Fruit fly (Drosophila melanogaster) whole organism, prepupa: ENCODE data around the gene CG33645.

Experiments used
- Blimp-1 ChIP-seq: fragments of 200-800 bp; sonication (Bioruptor generic); optimal IDR thresholded peaks from 3 replicates; lab custom pipeline; 2017; ENCODE audit warnings: missing biosample characterization, missing genetic modification characterization, mild to moderate bottlenecking, moderate library complexity, missing genetic modification reagents
- CG10631 ChIP-seq: fragments of 200-800 bp; sonication (Bioruptor generic); optimal IDR thresholded peaks from 2 replicates; lab custom pipeline; 2016; ENCODE audit warnings: missing biosample characterization, missing genetic modification characterization
- CG10669 ChIP-seq: fragments of 200-800 bp; sonication (Bioruptor generic); optimal IDR thresholded peaks from 3 replicates; lab custom pipeline; 2018; ENCODE audit warnings: missing biosample characterization, mild to moderate bottlenecking, missing genetic modification characterization, moderate library complexity
- CG11294 ChIP-seq: fragments of 200-800 bp; sonication (Bioruptor generic); IDR thresholded peaks from 2 replicates; pipeline ENCODE4 v1.3.6; 2022; ENCODE audit warnings: missing biosample characterization, missing genetic modification characterization
- CG11762 ChIP-seq: fragments of 200-800 bp; sonication (Bioruptor generic); optimal IDR thresholded peaks from 3 replicates; lab custom pipeline; 2016; ENCODE audit warnings: missing biosample characterization, missing genetic modification characterization; ENCODE audit not compliant: insufficient read depth
- CG11902 ChIP-seq: fragments of 200-800 bp; sonication (Bioruptor generic); optimal IDR thresholded peaks from 3 replicates; lab custom pipeline; 2016; ENCODE audit warnings: missing biosample characterization, missing genetic modification characterization
- CG15336 ChIP-seq: fragments of 200-800 bp; sonication (Bioruptor generic); IDR thresholded peaks from 2 replicates; pipeline ENCODE4 v1.3.6; 2022; ENCODE audit warnings: missing biosample characterization, missing genetic modification characterization
- CG1621 ChIP-seq: fragments of 200-800 bp; sonication (Bioruptor generic); optimal IDR thresholded peaks from 3 replicates; lab custom pipeline; 2018; ENCODE audit warnings: missing biosample characterization, mild to moderate bottlenecking, missing genetic modification characterization
- CG16779 ChIP-seq: fragments of 200-800 bp; sonication (Bioruptor generic); optimal IDR thresholded peaks from 3 replicates; lab custom pipeline; 2017; ENCODE audit warnings: missing biosample characterization, mild to moderate bottlenecking, missing genetic modification characterization
- CG3032 ChIP-seq: fragments of 200-800 bp; optimal IDR thresholded peaks from 2 replicates; lab custom pipeline; 2019; ENCODE audit warnings: missing biosample characterization, mild to moderate bottlenecking, missing genetic modification characterization, moderate library complexity
- CG34406 ChIP-seq: fragments of 200-800 bp; sonication (Bioruptor generic); optimal IDR thresholded peaks from 3 replicates; lab custom pipeline; 2016; ENCODE audit warnings: missing biosample characterization, missing genetic modification characterization
- CG3919 ChIP-seq: fragments of 200-800 bp; sonication (Bioruptor generic); optimal IDR thresholded peaks from 3 replicates; lab custom pipeline; 2016; ENCODE audit warnings: missing biosample characterization, missing genetic modification characterization
- CG4318 ChIP-seq: fragments of 200-800 bp; sonication (Bioruptor generic); optimal IDR thresholded peaks from 3 replicates; lab custom pipeline; 2017; ENCODE audit warnings: missing biosample characterization, mild to moderate bottlenecking, missing genetic modification characterization
- CG6163 ChIP-seq: fragments of 200-800 bp; sonication (Bioruptor generic); IDR thresholded peaks from 3 replicates; pipeline ENCODE4 v1.3.6; 2022; ENCODE audit warnings: missing biosample characterization, missing genetic modification characterization
- CG6276 ChIP-seq: fragments of 200-800 bp; sonication (Bioruptor generic); optimal IDR thresholded peaks from 2 replicates; lab custom pipeline; 2017; ENCODE audit warnings: missing biosample characterization, mild to moderate bottlenecking, missing genetic modification characterization
- CG6808 ChIP-seq: fragments of 200-800 bp; sonication (Bioruptor generic); optimal IDR thresholded peaks from 3 replicates; lab custom pipeline; 2017; ENCODE audit warnings: missing biosample characterization, missing genetic modification characterization, mild to moderate bottlenecking, moderate library complexity, missing genetic modification reagents
- CG6854 ChIP-seq: fragments of 200-800 bp; sonication (Bioruptor generic); optimal IDR thresholded peaks from 2 replicates; lab custom pipeline; 2017; ENCODE audit warnings: missing biosample characterization, mild to moderate bottlenecking, missing genetic modification characterization
- CG7368 ChIP-seq: fragments of 200-800 bp; sonication (Bioruptor generic); optimal IDR thresholded peaks from 3 replicates; lab custom pipeline; 2016; ENCODE audit warnings: missing biosample characterization, missing genetic modification characterization
- CG8119 ChIP-seq: fragments of 200-800 bp; sonication (Bioruptor generic); IDR thresholded peaks from 3 replicates; pipeline ENCODE4 v1.3.6; 2022; ENCODE audit warnings: missing biosample characterization, missing genetic modification characterization
- CG8632 ChIP-seq: fragments of 200-800 bp; sonication (Bioruptor generic); optimal IDR thresholded peaks from 3 replicates; lab custom pipeline; 2016; ENCODE audit warnings: missing biosample characterization, missing genetic modification characterization
- CG9139 ChIP-seq: fragments of 200-800 bp; sonication (Bioruptor generic); optimal IDR thresholded peaks from 3 replicates; lab custom pipeline; 2017; ENCODE audit warnings: missing biosample characterization, mild to moderate bottlenecking, missing genetic modification characterization
- Eip75B ChIP-seq: fragments of 200-800 bp; sonication (Bioruptor generic); optimal IDR thresholded peaks from 3 replicates; lab custom pipeline; 2016; ENCODE audit warnings: missing biosample characterization, missing genetic modification characterization
- Eip78C ChIP-seq: fragments of 200-800 bp; sonication (Bioruptor generic); peaks from one replicate; lab custom pipeline; 2016; ENCODE audit warnings: missing biosample characterization, missing genetic modification characterization
- Ets96B ChIP-seq: fragments of 200-800 bp; optimal IDR thresholded peaks from 2 replicates; lab custom pipeline; 2019; ENCODE audit warnings: missing biosample characterization, mild to moderate bottlenecking, missing genetic modification characterization, moderate library complexity
- Lpt ChIP-seq: fragments of 200-800 bp; sonication (Bioruptor generic); optimal IDR thresholded peaks from 3 replicates; lab custom pipeline; 2016; ENCODE audit warnings: missing biosample characterization, missing genetic modification characterization
- Met ChIP-seq: fragments of 200-800 bp; sonication (Bioruptor generic); optimal IDR thresholded peaks from 3 replicates; lab custom pipeline; 2016; ENCODE audit warnings: missing biosample characterization, missing genetic modification characterization
- Smox ChIP-seq: fragments of 200-800 bp; sonication (Bioruptor generic); optimal IDR thresholded peaks from 3 replicates; lab custom pipeline; 2016; ENCODE audit warnings: missing biosample characterization, missing genetic modification characterization
- Sox102F ChIP-seq: fragments of 200-800 bp; sonication (Bioruptor generic); optimal IDR thresholded peaks from 2 replicates; lab custom pipeline; 2016; ENCODE audit warnings: missing biosample characterization, mild to moderate bottlenecking, missing genetic modification characterization
- Sox14 ChIP-seq: fragments of 200-800 bp; sonication (Bioruptor generic); optimal IDR thresholded peaks from 3 replicates; lab custom pipeline; 2016; ENCODE audit warnings: missing biosample characterization, missing genetic modification characterization
- achi ChIP-seq: fragments of 200-800 bp; sonication (Bioruptor generic); optimal IDR thresholded peaks from 3 replicates; lab custom pipeline; 2016; ENCODE audit warnings: missing biosample characterization, missing genetic modification characterization
- acj6 ChIP-seq: fragments of 200-800 bp; sonication (Bioruptor generic); optimal IDR thresholded peaks from 3 replicates; lab custom pipeline; 2016; ENCODE audit warnings: missing biosample characterization, missing genetic modification characterization
- cyc ChIP-seq: fragments of 200-800 bp; sonication (Bioruptor generic); optimal IDR thresholded peaks from 3 replicates; lab custom pipeline; 2016; ENCODE audit warnings: missing biosample characterization, missing genetic modification characterization
- dsx ChIP-seq: fragments of 200-800 bp; optimal IDR thresholded peaks from 3 replicates; lab custom pipeline; 2019; ENCODE audit warnings: missing biosample characterization, mild to moderate bottlenecking, missing genetic modification characterization, moderate library complexity; ENCODE audit not compliant: poor library complexity, severe bottlenecking
- eg ChIP-seq: fragments of 200-800 bp; sonication (Bioruptor generic); IDR thresholded peaks from 3 replicates; pipeline ENCODE4 v1.3.6; 2022; ENCODE audit warnings: missing biosample characterization, missing genetic modification characterization
- esn ChIP-seq: fragments of 200-800 bp; sonication (Bioruptor generic); optimal IDR thresholded peaks from 2 replicates; lab custom pipeline; 2016; ENCODE audit warnings: missing biosample characterization, mild to moderate bottlenecking, missing genetic modification characterization, moderate library complexity
- fd59A ChIP-seq: fragments of 200-800 bp; sonication (Bioruptor generic); optimal IDR thresholded peaks from 2 replicates; lab custom pipeline; 2017; ENCODE audit warnings: missing biosample characterization, mild to moderate bottlenecking, missing genetic modification characterization, missing genetic modification reagents
- fd85E ChIP-seq: fragments of 200-800 bp; sonication (Bioruptor generic); optimal IDR thresholded peaks from 3 replicates; lab custom pipeline; 2016; ENCODE audit warnings: missing biosample characterization, missing genetic modification characterization
- fkh ChIP-seq: fragments of 200-800 bp; sonication (Bioruptor generic); optimal IDR thresholded peaks from 3 replicates; lab custom pipeline; 2017; ENCODE audit warnings: missing biosample characterization, mild to moderate bottlenecking, missing genetic modification characterization, moderate library complexity
- net ChIP-seq: fragments of 200-800 bp; sonication (Bioruptor generic); optimal IDR thresholded peaks from 3 replicates; lab custom pipeline; 2016; ENCODE audit warnings: missing biosample characterization, missing genetic modification characterization
- pdm3 ChIP-seq: fragments of 200-800 bp; sonication (Bioruptor generic); optimal IDR thresholded peaks from 3 replicates; lab custom pipeline; 2016; ENCODE audit warnings: missing biosample characterization, missing genetic modification characterization
- spab ChIP-seq: fragments of 200-800 bp; sonication (Bioruptor generic); optimal IDR thresholded peaks from 2 replicates; lab custom pipeline; 2017; ENCODE audit warnings: missing biosample characterization, mild to moderate bottlenecking, missing genetic modification characterization, missing genetic modification reagents
- ss ChIP-seq, 2 experiments: fragments of 200-800 bp; sonication (Bioruptor generic); optimal IDR thresholded peaks; 2 replicates in 1 of 2; 3 replicates in 1 of 2; lab custom pipeline; 2017 to 2018; ENCODE audit warnings: mild to moderate bottlenecking in 2 of 2, missing biosample characterization in 2 of 2, missing genetic modification characterization in 2 of 2, moderate library complexity in 1 of 2
- svp ChIP-seq: fragments of 200-800 bp; sonication (Bioruptor generic); peaks from one replicate; lab custom pipeline; 2016; ENCODE audit warnings: missing biosample characterization, missing genetic modification characterization
- vri ChIP-seq: fragments of 200-800 bp; sonication (Bioruptor generic); optimal IDR thresholded peaks from 3 replicates; lab custom pipeline; 2016; ENCODE audit warnings: missing biosample characterization, mild to moderate bottlenecking, missing genetic modification characterization

Gene CG33645

DNA sequence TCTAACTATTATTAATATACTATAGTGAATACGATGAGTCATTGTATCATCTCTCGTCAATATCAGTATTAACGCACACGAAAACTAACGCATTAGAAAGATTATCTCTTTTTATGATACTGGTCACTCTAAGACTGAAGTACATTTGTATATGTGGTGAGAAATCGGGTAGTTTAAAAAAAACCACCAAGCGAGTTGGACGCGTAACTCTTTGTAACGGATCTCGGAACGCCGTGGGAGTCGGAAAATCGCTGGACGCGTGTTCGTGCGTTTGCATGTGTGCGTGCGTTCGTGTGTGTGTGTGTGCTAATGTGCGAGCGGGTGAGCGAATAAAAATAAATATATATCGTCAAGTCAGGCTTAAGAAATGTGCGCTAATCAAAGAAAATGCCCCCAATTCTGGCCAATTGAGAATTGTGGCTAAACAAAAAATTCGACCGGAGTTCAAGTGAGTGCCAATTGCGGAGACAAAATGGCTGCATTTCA lies 17.4 kb downstream of the CG33645 start, which contains the start of gene kuz:
TSS of gene kuz (plus strand) at position 167 of the 486 bp plus-strand sequence.
- TF ChIP-seq fd85E = no peak
- peak; percentile 38 for TF ChIP-seq CG3919 (GFP tag; lab: Kevin White, UChicago)
- peak; percentile 9 for TF ChIP-seq Lpt (GFP tag; lab: Kevin White, UChicago)
- peak; percentile 51; the same call in 2 of the 3 replicates for TF ChIP-seq CG6163 (GFP tag; lab: Robert Waterston, UW)
- TF ChIP-seq CG6808 (GFP tag; lab: Kevin White, UChicago) = no peak
- TF ChIP-seq CG34406 (GFP tag; lab: Kevin White, UChicago) = no peak
- TF ChIP-seq achi (GFP tag; lab: Kevin White, UChicago) = peak; percentile 27
- no peak for TF ChIP-seq CG8632
- peak; percentile 16 for TF ChIP-seq net
- TF ChIP-seq CG10669 (GFP tag; lab: Kevin White, UChicago) = peak; percentile 6
- TF ChIP-seq svp = peak; percentile 72
- TF ChIP-seq esn (GFP tag; lab: Kevin White, UChicago) = no peak
- no peak for TF ChIP-seq Eip75B (GFP tag; lab: Kevin White, UChicago)
- peak; percentile 44 for TF ChIP-seq dsx
- peak; percentile 31 for TF ChIP-seq CG1621 (tag; lab: Kevin White, UChicago)
- TF ChIP-seq vri (GFP tag; lab: Kevin White, UChicago) = peak; percentile 77
- TF ChIP-seq CG8119 (GFP tag; lab: Robert Waterston, UW) = no peak
- peak; percentile 89 for TF ChIP-seq Eip78C (GFP tag; lab: Kevin White, UChicago)
- TF ChIP-seq acj6 (GFP tag; lab: Kevin White, UChicago) = no peak
- TF ChIP-seq Blimp-1 = no peak
- TF ChIP-seq ss (GFP tag; optimal IDR thresholded peaks at IDR 0.05; lab: Kevin White, UChicago) = peak; percentile 34 to 62
- TF ChIP-seq Met (GFP tag; lab: Kevin White, UChicago) = peak; percentile 11
- no peak for TF ChIP-seq CG4318
- peak; percentile 18 for TF ChIP-seq CG3032 (tag; lab: Kevin White, UChicago)
- TF ChIP-seq spab (GFP tag; lab: Kevin White, UChicago) = no peak
- peak; percentile 29 for TF ChIP-seq pdm3 (GFP tag; lab: Kevin White, UChicago)
- peak; percentile 57; the same call in 1 of the 3 replicates for TF ChIP-seq eg (GFP tag; lab: Robert Waterston, UW)
- no peak for TF ChIP-seq CG11294 (GFP tag; lab: Robert Waterston, UW)
- TF ChIP-seq cyc (GFP tag; lab: Kevin White, UChicago) = peak; percentile 9
- no peak for TF ChIP-seq CG7368 (GFP tag; lab: Kevin White, UChicago)
- no peak for TF ChIP-seq Smox (GFP tag; lab: Kevin White, UChicago)
- no peak for TF ChIP-seq fd59A
- peak; percentile 59 for TF ChIP-seq fkh (GFP tag; lab: Kevin White, UChicago)
- TF ChIP-seq Sox14 (GFP tag; lab: Kevin White, UChicago) = peak; percentile 43
- TF ChIP-seq CG6276 (GFP tag; lab: Kevin White, UChicago) = no peak
- TF ChIP-seq CG11902 = no peak
- peak; percentile 29; the same call in 1 of the 2 replicates for TF ChIP-seq CG15336
- peak; percentile 49 for TF ChIP-seq Sox102F (GFP tag; lab: Kevin White, UChicago)
- no peak for TF ChIP-seq Ets96B (tag; lab: Kevin White, UChicago)
- peak; percentile 67 for TF ChIP-seq CG6854 (GFP tag; lab: Kevin White, UChicago)
- peak; percentile 4 for TF ChIP-seq CG9139
- TF ChIP-seq CG11762 = no peak
- TF ChIP-seq CG10631 (GFP tag; lab: Kevin White, UChicago) = no peak
- TF ChIP-seq CG16779 (tag; lab: Kevin White, UChicago) = peak; percentile 6
